Fruit fly (Drosophila melanogaster) S2 (cell line): ENCODE data around the gene inc.

Experiments
- CG8478 ChIP-seq: fragments of >200 bp; optimal IDR thresholded peaks from 2 replicates; lab custom pipeline; 2018
- CTCF ChIP-seq, 2 experiments: fragments of >200 bp; optimal IDR thresholded peaks; 2 replicates each; lab custom pipeline; 2018

DNA sequence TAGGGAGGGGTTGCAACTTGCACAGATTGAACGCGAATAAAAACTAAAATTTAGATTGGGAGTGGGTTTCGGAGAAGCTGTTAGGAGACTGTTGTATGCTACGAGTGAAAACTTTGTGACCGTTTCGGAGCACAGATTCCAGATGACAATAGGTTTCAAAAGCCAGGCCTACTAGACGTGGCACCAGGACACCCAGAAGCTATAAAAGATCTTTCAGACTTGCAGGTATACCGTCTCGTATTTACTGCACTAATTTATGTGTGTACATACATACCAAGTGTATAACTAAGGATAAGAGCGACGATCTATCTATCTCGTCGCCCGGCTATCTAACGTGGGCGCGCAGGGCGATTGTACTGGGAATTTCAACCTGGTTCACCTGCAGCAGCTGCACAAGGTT, 26.3 kb upstream of the inc start, which contains the start of gene CG14785:
- TF ChIP-seq CG8478 (no peak), CTCF (optimal IDR thresholded peaks at IDR 0.05; lab: Kevin White, UChicago) (no peak)
